Fruit fly (Drosophila melanogaster): ENCODE results near the gene hh.

DNA sequence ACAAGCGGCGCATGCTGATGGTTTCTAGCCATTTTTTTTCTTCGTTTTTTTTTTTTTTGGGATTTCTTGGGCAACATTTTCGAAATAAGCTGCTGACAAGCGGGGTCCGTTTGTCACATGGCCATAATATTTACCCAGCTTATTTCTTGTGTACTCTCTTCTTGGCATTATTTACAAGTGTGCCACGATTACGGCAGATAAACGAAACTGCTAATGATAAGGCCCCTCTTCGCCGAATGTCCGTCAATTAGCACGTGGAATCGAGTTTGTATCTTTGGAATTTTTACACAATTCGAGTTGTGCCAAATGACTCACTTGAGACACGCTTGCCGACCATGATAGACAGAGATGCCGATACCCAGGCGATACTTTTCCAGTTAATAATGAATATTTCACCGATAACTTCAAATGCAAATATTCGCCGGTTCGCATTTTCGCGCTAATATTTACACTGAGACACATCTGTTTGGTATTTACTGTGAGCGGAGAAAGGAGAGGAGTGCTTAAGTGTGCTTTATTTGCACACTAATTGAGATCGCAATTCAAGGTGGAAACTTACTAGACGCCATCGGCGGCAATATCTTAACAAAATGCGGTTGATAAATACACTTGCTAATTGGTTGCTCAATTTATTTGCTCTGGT, 34.9 kb upstream of the hh start:
- TF ChIP-seq CG7045 (GFP tag; optimal IDR thresholded peaks at IDR 0.05) (peak; percentile 81), CG12768 (GFP tag; optimal IDR thresholded peaks at IDR 0.05) (peak; percentile 12), CG11617 (GFP tag; optimal IDR thresholded peaks at IDR 0.05) (peak; percentile 60), CG14711 (tag; optimal IDR thresholded peaks at IDR 0.05) (peak; percentile 24), bab1 (GFP tag; optimal IDR thresholded peaks at IDR 0.05) (no peak), Hr96 (GFP tag; optimal IDR thresholded peaks at IDR 0.05) (peak; percentile 22), toe (GFP tag; optimal IDR thresholded peaks at IDR 0.05) (peak; percentile 55), Clk (GFP tag; optimal IDR thresholded peaks at IDR 0.05) (peak; percentile 49)

Data from whole organism, adult.